Fruit fly (Drosophila melanogaster) whole organism, embryonic: ENCODE data around the gene CG43402.
A peak's percentile ranks its signal among the peaks of the same experiment; 100 is the strongest.

Source experiments
- Ada2b ChIP-seq: fragments of 200-800 bp; sonication (Bioruptor generic); IDR thresholded peaks from 2 replicates; pipeline ENCODE4 v1.3.6; 2022; ENCODE audit warnings: missing biosample characterization, missing genetic modification characterization
- Asciz ChIP-seq: fragments of 200-800 bp; sonication (Bioruptor generic); optimal IDR thresholded peaks from 2 replicates; lab custom pipeline; 2017; ENCODE audit warnings: missing biosample characterization, mild to moderate bottlenecking, missing genetic modification characterization, missing genetic modification reagents
- Atf3 ChIP-seq: fragments of 200-800 bp; sonication (Bioruptor generic); optimal IDR thresholded peaks from 3 replicates; lab custom pipeline; 2016; ENCODE audit warnings: missing biosample characterization, missing genetic modification characterization
- Awh ChIP-seq: fragments of 200-800 bp; sonication (Bioruptor generic); IDR thresholded peaks from 2 replicates; pipeline ENCODE4, ENCODE4 v1.3.6; 2022; ENCODE audit warnings: missing biosample characterization, missing genetic modification characterization
- CG11696 ChIP-seq: fragments of 200-800 bp; sonication (Bioruptor generic); IDR thresholded peaks from 2 replicates; pipeline ENCODE4 v1.3.6; 2022; ENCODE audit warnings: missing biosample characterization, missing genetic modification characterization
- CG12104 ChIP-seq: fragments of 200-800 bp; sonication (Bioruptor generic); optimal IDR thresholded peaks from 3 replicates; lab custom pipeline; 2016; ENCODE audit warnings: missing biosample characterization, missing genetic modification characterization
- CG13775 ChIP-seq: fragments of 200-800 bp; sonication (Bioruptor generic); optimal IDR thresholded peaks from 3 replicates; lab custom pipeline; 2017; ENCODE audit warnings: missing biosample characterization, mild to moderate bottlenecking, missing genetic modification characterization
- CG14441 ChIP-seq: fragments of 200-800 bp; sonication (Bioruptor generic); IDR thresholded peaks from 2 replicates; pipeline ENCODE4 v1.3.6; 2022; ENCODE audit warnings: missing biosample characterization, missing genetic modification characterization
- CG15269 ChIP-seq: fragments of 200-800 bp; sonication (Bioruptor generic); optimal IDR thresholded peaks from 2 replicates; lab custom pipeline; 2018; ENCODE audit warnings: missing biosample characterization, mild to moderate bottlenecking, missing genetic modification characterization, moderate library complexity
- CG15479 ChIP-seq: fragments of 200-800 bp; sonication (Bioruptor generic); optimal IDR thresholded peaks from 3 replicates; lab custom pipeline; 2019; ENCODE audit warnings: missing biosample characterization, mild to moderate bottlenecking, missing genetic modification characterization, moderate library complexity
- CG1602 ChIP-seq: fragments of 200-800 bp; sonication (Bioruptor generic); optimal IDR thresholded peaks from 3 replicates; lab custom pipeline; 2016; ENCODE audit warnings: missing biosample characterization, missing genetic modification characterization
- CG17912 ChIP-seq: fragments of 200-800 bp; sonication (Bioruptor generic); optimal IDR thresholded peaks from 2 replicates; lab custom pipeline; 2018; ENCODE audit warnings: missing biosample characterization, mild to moderate bottlenecking, missing genetic modification characterization
- CG2116 ChIP-seq: fragments of 200-800 bp; sonication (Bioruptor generic); optimal IDR thresholded peaks from 3 replicates; lab custom pipeline; 2018; ENCODE audit warnings: missing biosample characterization, mild to moderate bottlenecking, missing genetic modification characterization
- CG2202 ChIP-seq: fragments of 200-800 bp; sonication (Bioruptor generic); optimal IDR thresholded peaks from 2 replicates; lab custom pipeline; 2018; ENCODE audit warnings: missing biosample characterization, mild to moderate bottlenecking, missing genetic modification characterization
- CG2678 ChIP-seq: fragments of 200-800 bp; sonication (Bioruptor generic); optimal IDR thresholded peaks from 3 replicates; lab custom pipeline; 2019; ENCODE audit warnings: missing biosample characterization, mild to moderate bottlenecking, missing genetic modification characterization, moderate library complexity
- CG2889 ChIP-seq: fragments of 200-800 bp; sonication (Bioruptor generic); IDR thresholded peaks from 3 replicates; pipeline ENCODE4 v1.3.6; 2022; ENCODE audit warnings: missing biosample characterization, missing genetic modification characterization
- CG3726 ChIP-seq: fragments of 200-800 bp; sonication (Bioruptor generic); IDR thresholded peaks from 3 replicates; pipeline ENCODE4, ENCODE4 v1.3.6; 2022; ENCODE audit warnings: missing biosample characterization, missing genetic modification characterization
- CG43689 ChIP-seq: fragments of 200-800 bp; sonication (Bioruptor generic); IDR thresholded peaks from 2 replicates; pipeline ENCODE4 v1.3.6; 2022; ENCODE audit warnings: missing biosample characterization, missing genetic modification characterization
- CG4404 ChIP-seq: fragments of 200-800 bp; sonication (Bioruptor generic); IDR thresholded peaks from 2 replicates; pipeline ENCODE4 v1.3.6; 2022; ENCODE audit warnings: missing biosample characterization, missing genetic modification characterization
- CG8388 ChIP-seq: fragments of 200-800 bp; sonication (Bioruptor generic); optimal IDR thresholded peaks from 2 replicates; lab custom pipeline; 2019; ENCODE audit warnings: missing biosample characterization, mild to moderate bottlenecking, missing genetic modification characterization, moderate library complexity
- CG9609 ChIP-seq: fragments of 200-800 bp; sonication (Bioruptor generic); optimal IDR thresholded peaks from 3 replicates; lab custom pipeline; 2016; ENCODE audit warnings: missing biosample characterization, missing genetic modification characterization
- CG9817 ChIP-seq: fragments of 200-800 bp; sonication (Bioruptor generic); optimal IDR thresholded peaks from 2 replicates; lab custom pipeline; 2018; ENCODE audit warnings: missing biosample characterization, mild to moderate bottlenecking, missing genetic modification characterization, moderate library complexity
- Ets65A ChIP-seq: fragments of 200-800 bp; sonication (Bioruptor generic); peaks from one replicate; lab custom pipeline; 2016; ENCODE audit warnings: missing biosample characterization, missing genetic modification characterization
- Gug ChIP-seq: fragments of 200-800 bp; sonication (Bioruptor generic); IDR thresholded peaks from 4 replicates; pipeline ENCODE4 v1.3.6; 2022; ENCODE audit warnings: missing biosample characterization, missing genetic modification characterization
- Xrp1 ChIP-seq: fragments of 200-800 bp; sonication (Bioruptor generic); IDR thresholded peaks from 2 replicates; pipeline ENCODE4 v1.3.6; 2022; ENCODE audit warnings: missing biosample characterization, missing genetic modification characterization
- az2 ChIP-seq: fragments of 200-800 bp; sonication (Bioruptor generic); optimal IDR thresholded peaks from 3 replicates; lab custom pipeline; 2016; ENCODE audit warnings: missing biosample characterization, missing genetic modification characterization
- bsh ChIP-seq, 2 experiments: fragments of 200-800 bp; sonication (Bioruptor generic); optimal IDR thresholded peaks; 2 replicates each; lab custom pipeline; 2017 to 2018; ENCODE audit warnings: mild to moderate bottlenecking in 2 of 2, missing biosample characterization in 2 of 2, missing genetic modification characterization in 2 of 2, moderate library complexity in 1 of 2
- chn ChIP-seq: fragments of 200-800 bp; sonication (Bioruptor generic); optimal IDR thresholded peaks from 2 replicates; lab custom pipeline; 2016; ENCODE audit warnings: missing biosample characterization, missing genetic modification characterization
- crc ChIP-seq: fragments of 200-800 bp; sonication (Bioruptor generic); optimal IDR thresholded peaks from 2 replicates; lab custom pipeline; 2016; ENCODE audit warnings: missing biosample characterization, missing genetic modification characterization
- disco-r ChIP-seq: fragments of 200-800 bp; sonication (Bioruptor generic); optimal IDR thresholded peaks from 2 replicates; lab custom pipeline; 2016; ENCODE audit warnings: missing biosample characterization, missing genetic modification characterization
- esg ChIP-seq: fragments of 200-800 bp; sonication (Bioruptor generic); conservative IDR thresholded peaks from 2 replicates; pipeline ENCODE4 v1.3.6; 2022; ENCODE audit warnings: missing biosample characterization, missing genetic modification characterization
- eve ChIP-seq, 2 experiments: fragments of >200 bp; optimal IDR thresholded peaks; 2 replicates each; lab custom pipeline; 2017; ENCODE audit warnings: missing biosample characterization in 2 of 2, missing genetic modification characterization in 2 of 2
- fd102C ChIP-seq: fragments of 200-800 bp; sonication (Bioruptor generic); optimal IDR thresholded peaks from 2 replicates; lab custom pipeline; 2018; ENCODE audit warnings: missing biosample characterization, mild to moderate bottlenecking, missing genetic modification characterization, moderate library complexity
- grn ChIP-seq: fragments of 200-800 bp; sonication (Bioruptor generic); optimal IDR thresholded peaks from 3 replicates; lab custom pipeline; 2017; ENCODE audit warnings: missing biosample characterization, missing genetic modification characterization
- jumu ChIP-seq: fragments of 200-800 bp; sonication (Bioruptor generic); optimal IDR thresholded peaks from 3 replicates; lab custom pipeline; 2016; ENCODE audit warnings: missing biosample characterization, missing genetic modification characterization
- kay ChIP-seq: fragments of 200-800 bp; sonication (Bioruptor generic); optimal IDR thresholded peaks from 2 replicates; lab custom pipeline; 2016; ENCODE audit warnings: missing biosample characterization, missing genetic modification characterization
- lola ChIP-seq, 3 experiments: fragments of >200 bp in 2 of 3; fragments of 200-800 bp in 1 of 3; sonication (Bioruptor generic) in 1 of 3; optimal IDR thresholded peaks; 2 replicates each; lab custom pipeline; 2017 to 2019; ENCODE audit warnings: missing biosample characterization in 3 of 3, missing genetic modification characterization in 3 of 3, mild to moderate bottlenecking in 1 of 3, moderate library complexity in 1 of 3
- nom ChIP-seq: fragments of 200-800 bp; sonication (Bioruptor generic); optimal IDR thresholded peaks from 2 replicates; lab custom pipeline; 2017; ENCODE audit warnings: missing biosample characterization, missing genetic modification characterization, mild to moderate bottlenecking, moderate library complexity, missing genetic modification reagents
- oc ChIP-seq: fragments of 200-800 bp; sonication (Bioruptor generic); optimal IDR thresholded peaks from 2 replicates; lab custom pipeline; 2018; ENCODE audit warnings: missing biosample characterization, mild to moderate bottlenecking, missing genetic modification characterization, moderate library complexity
- onecut ChIP-seq: fragments of 200-800 bp; sonication (Bioruptor generic); IDR thresholded peaks from 2 replicates; pipeline ENCODE4 v1.3.6; 2022; ENCODE audit warnings: missing biosample characterization, missing genetic modification characterization
- pho ChIP-seq: fragments of 200-800 bp; sonication (Bioruptor generic); optimal IDR thresholded peaks from 2 replicates; lab custom pipeline; 2016; ENCODE audit warnings: missing biosample characterization, missing genetic modification characterization
- sd ChIP-seq: fragments of 200-800 bp; sonication (Bioruptor generic); optimal IDR thresholded peaks from 3 replicates; lab custom pipeline; 2018; ENCODE audit warnings: missing biosample characterization, mild to moderate bottlenecking, missing genetic modification characterization, moderate library complexity
- seq ChIP-seq: fragments of 200-800 bp; sonication (Bioruptor generic); IDR thresholded peaks from 2 replicates; pipeline ENCODE4 v1.3.6; 2022; ENCODE audit warnings: missing biosample characterization, missing genetic modification characterization
- sima ChIP-seq: fragments of 200-800 bp; sonication (Bioruptor generic); optimal IDR thresholded peaks from 2 replicates; lab custom pipeline; 2016; ENCODE audit warnings: missing biosample characterization, missing genetic modification characterization
- tap ChIP-seq: fragments of 200-800 bp; optimal IDR thresholded peaks from 3 replicates; lab custom pipeline; 2019; ENCODE audit warnings: missing biosample characterization, mild to moderate bottlenecking, missing genetic modification characterization, moderate library complexity
- tio ChIP-seq: fragments of 200-800 bp; sonication (Bioruptor generic); optimal IDR thresholded peaks from 2 replicates; lab custom pipeline; 2017; ENCODE audit warnings: missing biosample characterization, missing genetic modification characterization, inconsistent platforms
- trh ChIP-seq: fragments of 200-800 bp; sonication (Bioruptor generic); optimal IDR thresholded peaks from 2 replicates; lab custom pipeline; 2016; ENCODE audit warnings: missing biosample characterization, missing genetic modification characterization
- usp ChIP-seq: fragments of >200 bp; optimal IDR thresholded peaks from 2 replicates; lab custom pipeline; 2017; ENCODE audit warnings: missing biosample characterization, missing genetic modification characterization
- vvl ChIP-seq: fragments of 200-800 bp; sonication (Bioruptor generic); IDR thresholded peaks from 2 replicates; pipeline ENCODE4 v1.3.6; 2022; ENCODE audit warnings: missing biosample characterization, missing genetic modification characterization
- zfh1 ChIP-seq: fragments of 200-800 bp; sonication (Bioruptor generic); IDR thresholded peaks from 3 replicates; pipeline ENCODE4 v1.3.6; 2022; ENCODE audit warnings: missing biosample characterization, missing genetic modification characterization

Gene CG43402

DNA sequence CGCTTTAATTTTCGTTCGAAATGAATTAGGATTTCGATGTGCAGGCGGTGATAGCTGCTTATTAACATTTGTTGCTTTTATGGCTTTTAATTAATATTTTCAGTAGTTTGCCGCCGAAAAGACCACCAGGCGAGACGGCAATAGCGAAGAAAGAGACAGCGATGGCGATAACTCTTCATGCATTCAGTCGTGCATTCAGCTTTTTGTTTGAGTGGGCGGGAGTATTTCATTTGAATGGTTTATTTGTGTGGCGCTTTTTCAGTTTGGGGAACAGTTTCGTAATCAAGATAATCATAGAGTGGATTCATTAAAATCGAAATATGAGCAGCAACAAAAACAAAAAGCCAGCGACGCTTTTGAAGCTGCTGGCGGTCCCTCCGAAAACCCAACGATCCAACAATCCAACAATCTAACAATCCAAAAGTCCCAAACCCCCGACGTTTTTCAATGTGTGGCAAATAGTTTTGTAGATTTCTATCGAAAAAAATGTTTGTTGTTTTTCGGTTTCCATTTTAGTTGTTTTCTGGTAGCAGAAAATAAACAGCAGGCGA lies 18.5 kb upstream of the CG43402 start (continued):
- TF ChIP-seq pho (GFP tag; lab: Kevin White, UChicago) (no peak), vvl (GFP tag; lab: Robert Waterston, UW) (0 out of 2 replicates have a peak, but pooled peaks have one; percentile 33), Asciz (GFP tag; lab: Kevin White, UChicago) (peak; percentile 13), CG4404 (GFP tag; lab: Robert Waterston, UW) (no peak), Awh (GFP tag; lab: Robert Waterston, UW) (peak; percentile 83), sd (tag; lab: Kevin White, UChicago) (peak; percentile 68), oc (tag; lab: Kevin White, UChicago) (peak; percentile 58), Ets65A (GFP tag; lab: Kevin White, UChicago) (peak; percentile 14), grn (GFP tag; lab: Kevin White, UChicago) (peak; percentile 15), crc (no peak), CG13775 (GFP tag; lab: Kevin White, UChicago) (no peak), CG43689 (GFP tag; lab: Robert Waterston, UW) (no peak), seq (no peak), CG12104 (GFP tag; lab: Kevin White, UChicago) (no peak)

DNA sequence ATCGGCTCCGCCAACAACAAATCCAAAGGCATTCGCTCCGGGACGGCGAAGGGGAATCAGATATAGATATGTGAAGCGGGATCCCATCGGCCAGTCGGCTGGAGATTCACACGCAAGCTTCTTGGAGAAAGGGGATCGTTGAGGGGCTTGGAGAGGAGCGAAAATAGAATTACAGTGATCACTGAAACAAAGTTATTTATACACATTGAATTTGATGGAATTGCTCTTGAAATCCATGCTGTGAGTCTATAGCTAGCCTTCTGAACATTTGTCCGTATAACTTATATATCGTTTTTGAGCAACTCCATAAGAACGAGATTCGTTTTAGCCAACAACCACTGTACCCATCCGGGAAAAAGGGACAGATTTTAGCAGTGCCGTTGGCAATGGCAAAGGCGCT lies 17.6 kb upstream of the CG43402 start:
- no peak for TF ChIP-seq eve (GFP tag; optimal IDR thresholded peaks at IDR 0.05; lab: Kevin White, UChicago)
- TF ChIP-seq az2 (GFP tag; lab: Kevin White, UChicago) = peak; percentile 36
- no peak for TF ChIP-seq sima (GFP tag; lab: Kevin White, UChicago)
- TF ChIP-seq CG9609 (GFP tag; lab: Kevin White, UChicago) = peak; percentile 51
- peak; percentile 30 for TF ChIP-seq CG2678
- 0 out of 2 replicates have a peak, but pooled peaks have one; percentile 28 for TF ChIP-seq CG14441 (GFP tag; lab: Robert Waterston, UW)
- no peak for TF ChIP-seq jumu (GFP tag; lab: Kevin White, UChicago)
- no peak for TF ChIP-seq CG11696
- peak; percentile 20 for TF ChIP-seq trh (GFP tag; lab: Kevin White, UChicago)
- TF ChIP-seq CG3726 (GFP tag; lab: Robert Waterston, UW) = no peak
- peak; percentile 57 for TF ChIP-seq chn
- TF ChIP-seq CG2889 (GFP tag; lab: Robert Waterston, UW) = peak; percentile 46; the same call in 1 of the 3 replicates
- peak; percentile 8 for TF ChIP-seq CG8388 (GFP tag; lab: Kevin White, UChicago)
- no peak for TF ChIP-seq CG15479 (GFP tag; lab: Kevin White, UChicago)
- TF ChIP-seq fd102C = peak; percentile 2
- TF ChIP-seq CG17912 (GFP tag; lab: Kevin White, UChicago) = no peak
- TF ChIP-seq usp (GFP tag; lab: Kevin White, UChicago) = no peak
- TF ChIP-seq CG9817 (tag; lab: Kevin White, UChicago) = peak; percentile 3
- peak in 1 of 3 experiments; percentile 10 for TF ChIP-seq lola (GFP tag; optimal IDR thresholded peaks at IDR 0.05; lab: Kevin White, UChicago)
- TF ChIP-seq CG1602 = peak; percentile 68
- TF ChIP-seq tio (GFP tag; lab: Kevin White, UChicago) = no peak
- TF ChIP-seq CG2202 = peak; percentile 57
- TF ChIP-seq Xrp1 (GFP tag; lab: Robert Waterston, UW) = peak; percentile 59; the same call in 1 of the 2 replicates
- TF ChIP-seq CG2116 (GFP tag; lab: Kevin White, UChicago) = peak; percentile 13
- TF ChIP-seq Ada2b (GFP tag; lab: Robert Waterston, UW) = peak; percentile 35; the same call in 1 of the 2 replicates
- TF ChIP-seq Atf3 (GFP tag; lab: Kevin White, UChicago) = peak; percentile 33
- 0 out of 3 replicates have a peak, but pooled peaks have one; percentile 3 for TF ChIP-seq zfh1
- TF ChIP-seq esg (GFP tag; lab: Robert Waterston, UW) = peak; percentile 36; the same call in 1 of the 2 replicates
- no peak for TF ChIP-seq Gug (GFP tag; lab: Robert Waterston, UW)
- TF ChIP-seq CG15269 = peak; percentile 34
- TF ChIP-seq onecut (GFP tag; lab: Robert Waterston, UW) = no peak
- TF ChIP-seq kay (GFP tag; lab: Kevin White, UChicago) = no peak
- TF ChIP-seq disco-r (GFP tag; lab: Kevin White, UChicago) = peak; percentile 13
- TF ChIP-seq nom (GFP tag; lab: Kevin White, UChicago) = peak; percentile 77
- peak; percentile 37 to 89 for TF ChIP-seq bsh (GFP tag; optimal IDR thresholded peaks at IDR 0.05; lab: Kevin White, UChicago)
- no peak for TF ChIP-seq tap
